Fruit fly (Drosophila melanogaster): ENCODE results near the gene CG17104.

- TF ChIP-seq CG13204 (GFP tag; optimal IDR thresholded peaks at IDR 0.05): no peak
- TF ChIP-seq gl (tag; optimal IDR thresholded peaks at IDR 0.05): no peak
- TF ChIP-seq Ets98B (GFP tag; IDR thresholded peaks at IDR 0.05): no peak
- no peak for TF ChIP-seq Snoo (tag; optimal IDR thresholded peaks at IDR 0.05)
- no peak for TF ChIP-seq rn (GFP tag; IDR thresholded peaks at IDR 0.05)
- no peak for TF ChIP-seq Pif1B (GFP tag; optimal IDR thresholded peaks at IDR 0.05)
- no peak for TF ChIP-seq CG32121 (GFP tag; IDR thresholded peaks at IDR 0.05)
- no peak for TF ChIP-seq CG14655 (GFP tag; optimal IDR thresholded peaks at IDR 0.05)
- TF ChIP-seq Pif1A (GFP tag; optimal IDR thresholded peaks at IDR 0.05): no peak
Observed at dm6 chr2L:10711221-10711620, 34.2 kb downstream of the CG17104 start.
